Worm (Caenorhabditis elegans) whole organism, late embryonic: Measurements from ENCODE around the gene K07B1.4.

Source experiments
- ahr-1 ChIP-seq: sonication (generic microtip); optimal IDR thresholded peaks from 2 replicates; lab custom pipeline; 2016; ENCODE audit warnings: missing genetic modification characterization, missing compliant biosample characterization
- ama-1 ChIP-seq: fragments of 150-350 bp; optimal IDR thresholded peaks from 2 replicates; lab custom pipeline; 2014
- ceh-2 ChIP-seq: sonication (generic microtip); optimal IDR thresholded peaks from 2 replicates; lab custom pipeline; 2016; ENCODE audit warnings: missing genotype, missing genetic modification characterization, missing compliant biosample characterization
- ceh-9 ChIP-seq: sonication (generic microtip); optimal IDR thresholded peaks from 2 replicates; lab custom pipeline; 2016; ENCODE audit warnings: mild to moderate bottlenecking, missing genetic modification characterization, inconsistent platforms, missing compliant biosample characterization
- dve-1 ChIP-seq: sonication (generic microtip); optimal IDR thresholded peaks from 2 replicates; lab custom pipeline; 2017; ENCODE audit warnings: antibody characterized with exemption, mild to moderate bottlenecking, missing genetic modification characterization, missing compliant biosample characterization
- elt-4 ChIP-seq: sonication (generic microtip); optimal IDR thresholded peaks from 2 replicates; lab custom pipeline; 2016; ENCODE audit warnings: missing genetic modification characterization, missing compliant biosample characterization
- madf-2 ChIP-seq: sonication (generic microtip); optimal IDR thresholded peaks from 2 replicates; lab custom pipeline; 2017; ENCODE audit warnings: missing genetic modification characterization, missing compliant biosample characterization
- mec-3 ChIP-seq: sonication (generic microtip); optimal IDR thresholded peaks from 2 replicates; lab custom pipeline; 2016; ENCODE audit warnings: borderline replicate concordance, missing genetic modification characterization, missing compliant biosample characterization
- odd-2 ChIP-seq: sonication (generic microtip); optimal IDR thresholded peaks from 2 replicates; lab custom pipeline; 2017; ENCODE audit warnings: antibody characterized with exemption, mild to moderate bottlenecking, missing genetic modification characterization, missing compliant biosample characterization
- sdc-2 ChIP-seq: sonication (generic microtip); optimal IDR thresholded peaks from 2 replicates; lab custom pipeline; 2016; ENCODE audit warnings: missing genotype, missing genetic modification characterization, missing compliant biosample characterization
- sox-4 ChIP-seq: sonication (generic microtip); optimal IDR thresholded peaks from 2 replicates; lab custom pipeline; 2017; ENCODE audit warnings: mild to moderate bottlenecking, missing genetic modification characterization, inconsistent platforms, missing compliant biosample characterization
- unc-55 ChIP-seq: sonication (generic microtip); optimal IDR thresholded peaks from 2 replicates; lab custom pipeline; 2017; ENCODE audit warnings: missing biosample characterization, missing genetic modification reagents, missing genetic modification characterization
- zip-5 ChIP-seq: sonication (generic microtip); optimal IDR thresholded peaks from 2 replicates; lab custom pipeline; 2016; ENCODE audit warnings: missing genetic modification characterization, missing compliant biosample characterization

DNA sequence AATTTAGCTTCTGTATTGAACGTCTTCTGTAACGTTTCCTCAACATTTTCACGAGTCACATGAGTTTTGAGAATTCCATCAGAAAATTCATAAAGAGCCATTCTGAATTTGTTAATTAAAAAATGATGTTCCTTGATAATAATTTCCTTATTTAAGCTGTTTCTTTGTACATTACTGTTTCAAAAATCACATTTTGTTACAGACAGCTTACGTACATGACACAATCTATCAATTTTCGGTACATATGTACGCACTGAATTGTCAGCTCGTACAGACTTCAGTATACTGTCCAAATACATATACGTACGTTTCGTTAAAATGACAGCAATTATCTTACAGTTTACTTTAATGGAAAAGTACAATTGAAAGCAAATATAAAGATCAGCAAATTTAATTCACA lies 47.6 kb downstream of the K07B1.4 start, which contains the start of gene E02C12.19:
- no peak for TF ChIP-seq ama-1 (lab: Kevin White, UChicago)
- TF ChIP-seq unc-55 (GFP tag; lab: Kevin White, UChicago), result no peak
- no peak for TF ChIP-seq ceh-9 (tag; lab: Kevin White, UChicago)
- TF ChIP-seq odd-2 (tag; lab: Kevin White, UChicago), result no peak
- no peak for TF ChIP-seq dve-1 (tag; lab: Kevin White, UChicago)
- TF ChIP-seq sdc-2 (tag; lab: Kevin White, UChicago), result no peak
- no peak for TF ChIP-seq ahr-1 (tag; lab: Kevin White, UChicago)
- no peak for TF ChIP-seq sox-4 (tag; lab: Kevin White, UChicago)
- no peak for TF ChIP-seq madf-2 (tag; lab: Kevin White, UChicago)
- TF ChIP-seq mec-3 (tag; lab: Kevin White, UChicago), result no peak
- no peak for TF ChIP-seq elt-4 (tag; lab: Kevin White, UChicago)
- no peak for TF ChIP-seq zip-5 (tag; lab: Kevin White, UChicago)
- no peak for TF ChIP-seq ceh-2 (tag; lab: Kevin White, UChicago)
